Worm (Caenorhabditis elegans): ENCODE results near the gene H40L08.1.

ce11 chrX:15060303-15060702 lies 23.6 kb downstream of the H40L08.1 start, which contains the start of gene fbxa-96:
- TF ChIP-seq nhr-12 (tag; optimal IDR thresholded peaks at IDR 0.05), result no peak
- TF ChIP-seq R02D3.7 (tag; optimal IDR thresholded peaks at IDR 0.05), result no peak
- no peak for TF ChIP-seq egl-27 (tag; optimal IDR thresholded peaks at IDR 0.05)
- no peak for TF ChIP-seq unc-55 (GFP tag; optimal IDR thresholded peaks at IDR 0.05)
